Fruit fly (Drosophila melanogaster) whole organism, adult: ENCODE data around the gene TpnC25D.
A peak's percentile ranks its signal among the peaks of the same experiment; 100 is the strongest.

Experiments used
- CG11617 ChIP-seq: fragments of 200-800 bp; sonication (Bioruptor generic); optimal IDR thresholded peaks from 2 replicates; lab custom pipeline; 2017; ENCODE audit warnings: mild to moderate bottlenecking, missing biosample characterization, missing genetic modification reagents, missing genetic modification characterization
- CG14711 ChIP-seq: fragments of 200-800 bp; sonication (Bioruptor generic); optimal IDR thresholded peaks from 2 replicates; lab custom pipeline; 2018; ENCODE audit warnings: missing biosample characterization, mild to moderate bottlenecking, missing genetic modification characterization, moderate library complexity
- CG1620 ChIP-seq: fragments of 200-800 bp; sonication (Bioruptor generic); optimal IDR thresholded peaks from 2 replicates; lab custom pipeline; 2016; ENCODE audit warnings: missing biosample characterization, missing genetic modification characterization
- CG5204 ChIP-seq: fragments of 200-800 bp; sonication (Bioruptor generic); optimal IDR thresholded peaks from 2 replicates; lab custom pipeline; 2016; ENCODE audit warnings: missing biosample characterization, missing genetic modification characterization
- CG7045 ChIP-seq: fragments of 200-800 bp; sonication (Bioruptor generic); optimal IDR thresholded peaks from 2 replicates; lab custom pipeline; 2017; ENCODE audit warnings: missing biosample characterization, mild to moderate bottlenecking, missing genetic modification characterization
- CG7101 ChIP-seq: fragments of 200-800 bp; sonication (Bioruptor generic); optimal IDR thresholded peaks from 2 replicates; lab custom pipeline; 2018; ENCODE audit warnings: missing biosample characterization, mild to moderate bottlenecking, missing genetic modification characterization, moderate library complexity
- Hr96 ChIP-seq: fragments of 200-800 bp; sonication (Bioruptor generic); optimal IDR thresholded peaks from 2 replicates; lab custom pipeline; 2016; ENCODE audit warnings: missing biosample characterization, missing genetic modification characterization
- bab1 ChIP-seq: fragments of 200-800 bp; sonication (Bioruptor generic); optimal IDR thresholded peaks from 3 replicates; lab custom pipeline; 2019; ENCODE audit warnings: missing biosample characterization, mild to moderate bottlenecking, missing genetic modification characterization, moderate library complexity
- cnc ChIP-seq, 2 experiments: fragments of >200 bp; optimal IDR thresholded peaks; 2 replicates each; lab custom pipeline; 2017
- kay ChIP-seq: fragments of 200-800 bp; sonication (Bioruptor generic); peaks from one replicate; lab custom pipeline; 2016; ENCODE audit warnings: missing biosample characterization, missing genetic modification characterization, borderline replicate concordance
- ovo ChIP-seq: fragments of 200-800 bp; sonication (Bioruptor generic); optimal IDR thresholded peaks from 2 replicates; lab custom pipeline; 2016; ENCODE audit warnings: missing biosample characterization, missing genetic modification characterization

DNA sequence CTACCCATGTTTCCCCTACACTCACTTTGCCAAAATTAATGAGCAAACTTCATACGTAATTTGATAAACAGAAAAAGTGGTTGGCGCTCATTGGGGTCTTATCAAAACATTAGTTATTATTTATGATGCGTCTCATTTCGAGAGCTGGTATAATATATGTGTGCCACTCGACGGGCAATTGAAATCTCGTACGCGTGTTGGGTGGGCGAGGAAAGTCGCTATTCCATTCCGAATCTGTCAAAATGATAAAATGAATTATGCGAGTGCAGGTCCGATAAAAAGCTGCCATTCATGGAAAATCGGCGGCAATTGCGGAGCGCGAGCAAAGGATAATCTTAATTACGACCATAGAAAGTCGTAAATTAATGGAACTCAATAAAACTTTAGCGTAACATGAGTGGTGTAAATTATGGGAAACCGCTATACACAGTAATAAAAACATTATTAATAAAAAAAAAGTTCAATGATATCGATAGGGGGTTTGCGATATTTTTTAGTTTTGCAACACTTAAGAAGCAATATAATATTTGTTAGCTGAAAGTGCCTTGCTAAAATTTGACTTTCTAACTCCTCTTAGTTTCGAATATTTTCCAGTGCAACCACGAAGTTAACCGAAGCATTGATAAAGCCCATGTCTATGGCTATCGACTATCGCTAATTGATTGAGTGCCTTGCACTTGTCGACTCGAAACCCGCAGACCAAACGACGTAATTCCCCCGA is 25.9 kb downstream of the TpnC25D start:
- peak; percentile 55 for TF ChIP-seq CG5204 (GFP tag; lab: Kevin White, UChicago)
- TF ChIP-seq Hr96 (GFP tag; lab: Kevin White, UChicago) = peak; percentile 27
- peak; percentile 23 for TF ChIP-seq CG7045 (GFP tag; lab: Kevin White, UChicago)
- TF ChIP-seq CG7101 (tag; lab: Kevin White, UChicago) = peak; percentile 70
- TF ChIP-seq CG14711 (tag; lab: Kevin White, UChicago) = peak; percentile 52
- peak; percentile 53 for TF ChIP-seq kay (GFP tag; lab: Kevin White, UChicago)
- peak; percentile 25 for TF ChIP-seq ovo
- TF ChIP-seq CG1620 = no peak
- no peak for TF ChIP-seq cnc (optimal IDR thresholded peaks at IDR 0.05; lab: Kevin White, UChicago)
- peak; percentile 69 for TF ChIP-seq CG11617
- TF ChIP-seq bab1 (GFP tag; lab: Kevin White, UChicago) = no peak
